Worm (Caenorhabditis elegans) whole organism, early embryonic: ENCODE measurements around the gene R12B2.2.

ENCODE experiments used
- F13C5.2 ChIP-seq: sonication (generic microtip); optimal IDR thresholded peaks from 2 replicates; lab custom pipeline; 2017; ENCODE audit warnings: mild to moderate bottlenecking, missing genetic modification characterization, inconsistent platforms, missing compliant biosample characterization
- aly-1 ChIP-seq: sonication (generic microtip); optimal IDR thresholded peaks from 2 replicates; lab custom pipeline; 2016; ENCODE audit warnings: missing genetic modification characterization, missing compliant biosample characterization
- ama-1 ChIP-seq: fragments of 150-350 bp; optimal IDR thresholded peaks from 2 replicates; lab custom pipeline; 2014
- ceh-13 ChIP-seq: fragments of 200-800 bp; sonication (Bioruptor generic); optimal IDR thresholded peaks from 2 replicates; lab custom pipeline; 2018; ENCODE audit warnings: mild to moderate bottlenecking, missing genetic modification characterization, missing compliant biosample characterization
- ceh-36 ChIP-seq: sonication (generic microtip); optimal IDR thresholded peaks from 2 replicates; lab custom pipeline; 2016; ENCODE audit warnings: missing genetic modification characterization, inconsistent platforms, missing compliant biosample characterization
- hmbx-1 ChIP-seq: sonication (generic microtip); optimal IDR thresholded peaks from 2 replicates; lab custom pipeline; 2016; ENCODE audit warnings: mild to moderate bottlenecking, missing genetic modification characterization, missing compliant biosample characterization
- hnd-1 ChIP-seq: sonication (generic microtip); optimal IDR thresholded peaks from 2 replicates; lab custom pipeline; 2016; ENCODE audit warnings: missing genetic modification characterization, missing compliant biosample characterization
- pes-1 ChIP-seq: fragments of 200-800 bp; sonication (Bioruptor generic); IDR thresholded peaks from 2 replicates; pipeline ENCODE4 v1.3.6; 2022; ENCODE audit warnings: missing genetic modification reagents, missing genetic modification characterization, missing compliant biosample characterization
- sea-1 ChIP-seq: fragments of 200-800 bp; sonication (Bioruptor generic); conservative IDR thresholded peaks from 2 replicates; pipeline ENCODE4 v1.3.6; 2022; ENCODE audit warnings: missing genetic modification characterization, missing compliant biosample characterization
- tbx-11 ChIP-seq: fragments of 200-800 bp; sonication (Bioruptor generic); IDR thresholded peaks from 2 replicates; pipeline ENCODE4 v1.3.6; 2022; ENCODE audit warnings: missing genetic modification characterization, missing compliant biosample characterization
- tra-4 ChIP-seq: sonication (generic microtip); optimal IDR thresholded peaks from 2 replicates; lab custom pipeline; 2017; ENCODE audit warnings: missing genetic modification characterization, missing compliant biosample characterization

DNA sequence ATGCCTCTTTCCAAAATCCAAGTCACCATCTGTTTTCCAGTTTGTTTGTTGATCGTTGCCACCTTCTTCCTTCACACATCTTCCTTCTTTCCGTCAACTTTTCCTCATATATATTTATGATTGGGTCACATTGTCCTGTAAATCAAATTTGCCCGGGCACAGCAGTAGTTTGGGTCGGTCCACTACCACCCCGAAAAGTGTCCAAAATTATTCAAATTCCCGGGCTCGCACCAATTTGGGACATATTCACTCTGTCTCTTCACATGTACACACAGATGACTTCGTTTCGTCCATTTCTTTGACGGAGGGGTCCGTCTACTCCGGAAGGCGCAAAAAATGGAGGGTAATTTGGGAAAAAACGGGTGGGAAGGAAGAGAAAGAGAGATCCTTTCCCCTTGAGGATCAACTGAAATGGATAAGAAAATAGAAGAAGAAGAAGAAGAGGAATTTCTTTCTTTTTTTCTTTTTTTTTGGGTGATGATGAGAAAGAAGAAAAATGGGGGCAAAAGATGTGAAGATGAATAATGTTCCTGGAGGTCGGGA, 20.1 kb downstream of the R12B2.2 start:
- TF ChIP-seq pes-1 (GFP tag; lab: Robert Waterston, UW) = no peak
- no peak for TF ChIP-seq ceh-13 (GFP tag; lab: Kevin White, UChicago)
- no peak for TF ChIP-seq tbx-11
- no peak for TF ChIP-seq ceh-36 (tag; lab: Kevin White, UChicago)
- no peak for TF ChIP-seq hnd-1 (tag; lab: Kevin White, UChicago)
- TF ChIP-seq ama-1 = no peak
- no peak for TF ChIP-seq sea-1 (GFP tag; lab: Robert Waterston, UW)
- TF ChIP-seq aly-1 (tag; lab: Kevin White, UChicago) = no peak
- TF ChIP-seq hmbx-1 (tag; lab: Kevin White, UChicago) = no peak
- TF ChIP-seq F13C5.2 (tag; lab: Kevin White, UChicago) = no peak
- TF ChIP-seq tra-4 = no peak
